Worm (Caenorhabditis elegans) whole organism, midembryonic: ENCODE results near the gene arrd-4.
A peak's percentile ranks its signal among the peaks of the same experiment; 100 is the strongest.
"Not testable (repeated sequence)": the region's sequence is repeated elsewhere in the genome, so short reads cannot be mapped to it uniquely, and the experiment has no call there.

Experiments used
- T22C8.4 ChIP-seq: fragments of 200-800 bp; sonication (Bioruptor generic); IDR thresholded peaks from 2 replicates; pipeline ENCODE4 v1.3.6; 2022; ENCODE audit warnings: missing genetic modification characterization, missing compliant biosample characterization
- cog-1 ChIP-seq: sonication (generic microtip); optimal IDR thresholded peaks from 2 replicates; lab custom pipeline; 2016; ENCODE audit warnings: missing genetic modification characterization, missing compliant biosample characterization
- flt-1 ChIP-seq: fragments of 200-800 bp; sonication (Bioruptor generic); IDR thresholded peaks from 2 replicates; pipeline ENCODE4 v1.3.6; 2022; ENCODE audit warnings: missing genetic modification characterization, missing compliant biosample characterization
- klf-2 ChIP-seq: fragments of 200-800 bp; sonication (Bioruptor generic); conservative IDR thresholded peaks from 2 replicates; pipeline ENCODE4 v1.3.6; 2022; ENCODE audit warnings: missing genetic modification reagents, missing genetic modification characterization, missing compliant biosample characterization
- med-1 ChIP-seq: sonication (generic microtip); optimal IDR thresholded peaks from 2 replicates; lab custom pipeline; 2017; ENCODE audit warnings: missing genetic modification characterization, mild to moderate bottlenecking, missing compliant biosample characterization, antibody characterized with exemption, missing genetic modification reagents; ENCODE audit not compliant: insufficient read depth
- ref-1 ChIP-seq: fragments of 200-800 bp; sonication (Bioruptor generic); conservative IDR thresholded peaks from 2 replicates; pipeline ENCODE4 v1.3.6; 2022; ENCODE audit warnings: missing genetic modification reagents, missing genetic modification characterization, missing compliant biosample characterization
- tab-1 ChIP-seq: fragments of 200-800 bp; sonication (Bioruptor generic); IDR thresholded peaks from 2 replicates; pipeline ENCODE4 v1.3.6; 2022; ENCODE audit warnings: missing genetic modification characterization, missing compliant biosample characterization
- ztf-23 ChIP-seq: fragments of 200-800 bp; sonication (Bioruptor generic); IDR thresholded peaks from 2 replicates; pipeline ENCODE4 v1.3.6; 2022; ENCODE audit warnings: missing genetic modification reagents, missing genetic modification characterization, missing compliant biosample characterization
- ztf-29 ChIP-seq: fragments of 200-800 bp; sonication (Bioruptor generic); IDR thresholded peaks from 2 replicates; pipeline ENCODE4 v1.3.6; 2022; ENCODE audit warnings: missing genetic modification reagents, missing genetic modification characterization, missing compliant biosample characterization

arrd-4 gene

ce11 chrII:9838260-9838935 is at the start of gene arrd-4:
Gene arrd-4 (minus strand): TSS chrII:9838310.
- TF ChIP-seq T22C8.4 (no peak), cog-1 (no peak), ztf-29 (GFP tag; lab: Robert Waterston, UW) (no peak), ztf-23 (no peak), flt-1 (GFP tag; lab: Robert Waterston, UW) (no peak), ref-1 (no peak), tab-1 (0 out of 2 replicates have a peak, but pooled peaks have one; percentile 7)

- no peak for TF ChIP-seq tab-1
- no peak for TF ChIP-seq ref-1
- TF ChIP-seq flt-1 (GFP tag; lab: Robert Waterston, UW), result no peak
- no peak for TF ChIP-seq med-1 (GFP tag; lab: Kevin White, UChicago)
- TF ChIP-seq klf-2 (GFP tag; lab: Robert Waterston, UW), result no peak
- no peak for TF ChIP-seq T22C8.4
- no peak for TF ChIP-seq cog-1
These were observed 48.1 kb upstream of the arrd-4 start, which contains the start of gene algn-8 for ce11 chrII:9886216-9886615. Gene algn-8 (minus strand): TSS chrII:9886442.

- TF ChIP-seq ref-1, result no peak
- no peak for TF ChIP-seq ztf-29 (GFP tag; lab: Robert Waterston, UW)
- TF ChIP-seq T22C8.4, result no peak
- TF ChIP-seq flt-1 (GFP tag; lab: Robert Waterston, UW), result no peak
- no peak for TF ChIP-seq ztf-23
- TF ChIP-seq cog-1, result no peak
- TF ChIP-seq tab-1, result no peak
- TF ChIP-seq klf-2 (GFP tag; lab: Robert Waterston, UW), result no peak
- TF ChIP-seq med-1 (GFP tag; lab: Kevin White, UChicago), result no peak
These were observed 42.7 kb upstream of the arrd-4 start, which contains the start of gene C08H9.15 for ce11 chrII:9880826-9881225. Gene C08H9.15 (plus strand): TSS chrII:9881193.

ce11 chrII:9879815-9880214 is 41.7 kb upstream of the arrd-4 start:
- TF ChIP-seq med-1 (GFP tag; lab: Kevin White, UChicago) (no peak), ztf-29 (GFP tag; lab: Robert Waterston, UW) (no peak), flt-1 (GFP tag; lab: Robert Waterston, UW) (no peak), ref-1 (no peak), ztf-23 (no peak), T22C8.4 (no peak)

- TF ChIP-seq tab-1, result no peak
- TF ChIP-seq flt-1 (GFP tag; lab: Robert Waterston, UW), result no peak
These were observed 36.6 kb upstream of the arrd-4 start, which contains the start of the genes chil-2 and ctsa-3.2 for ce11 chrII:9874508-9875229. Gene chil-2 (minus strand): TSS chrII:9874608. Gene ctsa-3.2 (plus strand): TSS chrII:9875179.

ce11 chrII:9872961-9873360 is 34.9 kb upstream of the arrd-4 start, which contains the start of gene chil-8:
Gene chil-8 (minus strand): TSS chrII:9873061.
- no peak for TF ChIP-seq cog-1
- TF ChIP-seq klf-2 (GFP tag; lab: Robert Waterston, UW), result no peak
- no peak for TF ChIP-seq ref-1
- no peak for TF ChIP-seq T22C8.4

- TF ChIP-seq ztf-23, result no peak
- TF ChIP-seq ztf-29 (GFP tag; lab: Robert Waterston, UW), result no peak
- no peak for TF ChIP-seq tab-1
- TF ChIP-seq klf-2 (GFP tag; lab: Robert Waterston, UW), result no peak
- no peak for TF ChIP-seq cog-1
- no peak for TF ChIP-seq flt-1 (GFP tag; lab: Robert Waterston, UW)
- no peak for TF ChIP-seq T22C8.4
- no peak for TF ChIP-seq med-1 (GFP tag; lab: Kevin White, UChicago)
- TF ChIP-seq ref-1, result no peak
These were observed 33.0 kb upstream of the arrd-4 start, which contains the start of gene chil-7 for ce11 chrII:9871061-9871460. Gene chil-7 (minus strand): TSS chrII:9871172.

- TF ChIP-seq ztf-29 (GFP tag; lab: Robert Waterston, UW), result no peak
- TF ChIP-seq T22C8.4, result no peak
- no peak for TF ChIP-seq tab-1
These were observed 30.6 kb upstream of the arrd-4 start, which contains the start of gene old-1 for ce11 chrII:9868698-9869097. Gene old-1 (minus strand): TSS chrII:9868747.

ce11 chrII:9868207-9868606 is 30.1 kb upstream of the arrd-4 start:
- TF ChIP-seq ref-1 (no peak), tab-1 (no peak), ztf-29 (GFP tag; lab: Robert Waterston, UW) (no peak), med-1 (GFP tag; lab: Kevin White, UChicago) (no peak), flt-1 (GFP tag; lab: Robert Waterston, UW) (no peak), cog-1 (no peak), ztf-23 (no peak), klf-2 (GFP tag; lab: Robert Waterston, UW) (no peak), T22C8.4 (no peak)

- not testable (repeated sequence) for TF ChIP-seq T22C8.4; cog-1; klf-2 (GFP tag; lab: Robert Waterston, UW)
These were observed 28.3 kb upstream of the arrd-4 start, which contains the start of gene chil-1 for ce11 chrII:9866378-9866777. Gene chil-1 (minus strand): TSS chrII:9866478.

- TF ChIP-seq klf-2 (GFP tag; lab: Robert Waterston, UW) (no peak), flt-1 (GFP tag; lab: Robert Waterston, UW) (no peak), tab-1 (no peak)
These were observed 24.0 kb upstream of the arrd-4 start, which contains the start of gene C08H9.18 for ce11 chrII:9862147-9862546. Gene C08H9.18 (minus strand): TSS chrII:9862247.
